Fruit fly (Drosophila melanogaster) whole organism, pupa: ENCODE data around the gene Gr61a.

Source experiments
- CG10348 ChIP-seq: fragments of 200-800 bp; sonication (Bioruptor generic); IDR thresholded peaks from 2 replicates; pipeline ENCODE4 v1.3.6; 2022; ENCODE audit warnings: missing biosample characterization, missing genetic modification characterization
- CG12605 ChIP-seq: fragments of 200-800 bp; sonication (Bioruptor generic); IDR thresholded peaks from 2 replicates; pipeline ENCODE4 v1.3.6; 2022; ENCODE audit warnings: missing biosample characterization, missing genetic modification characterization
- CG13204 ChIP-seq: fragments of 200-800 bp; sonication (Bioruptor generic); optimal IDR thresholded peaks from 2 replicates; lab custom pipeline; 2018; ENCODE audit warnings: missing biosample characterization, mild to moderate bottlenecking, missing genetic modification characterization, moderate library complexity
- CG14655 ChIP-seq: fragments of 200-800 bp; sonication (Bioruptor generic); optimal IDR thresholded peaks from 3 replicates; lab custom pipeline; 2017; ENCODE audit warnings: mild to moderate bottlenecking, missing biosample characterization, missing genetic modification reagents, missing genetic modification characterization
- CG15710 ChIP-seq: fragments of 200-800 bp; sonication (Bioruptor generic); optimal IDR thresholded peaks from 2 replicates; lab custom pipeline; 2018; ENCODE audit warnings: missing biosample characterization, mild to moderate bottlenecking, missing genetic modification characterization, moderate library complexity
- CG17806 ChIP-seq: fragments of 200-800 bp; sonication (Bioruptor generic); optimal IDR thresholded peaks from 2 replicates; lab custom pipeline; 2018; ENCODE audit warnings: missing biosample characterization, mild to moderate bottlenecking, missing genetic modification characterization, moderate library complexity
- CG32121 ChIP-seq: fragments of 200-800 bp; sonication (Bioruptor generic); IDR thresholded peaks from 2 replicates; pipeline ENCODE4 v1.3.6; 2022; ENCODE audit warnings: missing biosample characterization, missing genetic modification characterization
- CG34367 ChIP-seq: fragments of 200-800 bp; sonication (Bioruptor generic); optimal IDR thresholded peaks from 2 replicates; lab custom pipeline; 2018; ENCODE audit warnings: missing biosample characterization, mild to moderate bottlenecking, missing genetic modification characterization
- CG4496 ChIP-seq: fragments of 200-800 bp; sonication (Bioruptor generic); IDR thresholded peaks from 3 replicates; pipeline ENCODE4 v1.3.6; 2022; ENCODE audit warnings: missing biosample characterization, missing genetic modification characterization
- CG8159 ChIP-seq: fragments of 200-800 bp; sonication (Bioruptor generic); optimal IDR thresholded peaks from 3 replicates; lab custom pipeline; 2018; ENCODE audit warnings: missing biosample characterization, mild to moderate bottlenecking, missing genetic modification characterization, moderate library complexity
- CG8301 ChIP-seq: fragments of 200-800 bp; sonication (Bioruptor generic); optimal IDR thresholded peaks from 2 replicates; lab custom pipeline; 2018; ENCODE audit warnings: missing biosample characterization, mild to moderate bottlenecking, missing genetic modification characterization
- CG9948 ChIP-seq: fragments of 200-800 bp; sonication (Bioruptor generic); optimal IDR thresholded peaks from 2 replicates; lab custom pipeline; 2018; ENCODE audit warnings: missing biosample characterization, mild to moderate bottlenecking, missing genetic modification characterization, moderate library complexity
- D1 ChIP-seq: fragments of 200-800 bp; sonication (Bioruptor generic); optimal IDR thresholded peaks from 2 replicates; lab custom pipeline; 2018; ENCODE audit warnings: missing biosample characterization, mild to moderate bottlenecking, missing genetic modification characterization, moderate library complexity
- EcR ChIP-seq: fragments of 200-800 bp; sonication (Bioruptor generic); optimal IDR thresholded peaks from 3 replicates; lab custom pipeline; 2019; ENCODE audit warnings: missing biosample characterization, missing genetic modification characterization, mild to moderate bottlenecking, moderate library complexity, missing genetic modification reagents
- Ets98B ChIP-seq: fragments of 200-800 bp; sonication (Bioruptor generic); IDR thresholded peaks from 2 replicates; pipeline ENCODE4 v1.3.6; 2022; ENCODE audit warnings: missing biosample characterization, missing genetic modification characterization
- Pif1A ChIP-seq: fragments of 200-800 bp; sonication (Bioruptor generic); optimal IDR thresholded peaks from 3 replicates; lab custom pipeline; 2016; ENCODE audit warnings: missing biosample characterization, missing genetic modification characterization
- Pif1B ChIP-seq: fragments of 200-800 bp; sonication (Bioruptor generic); optimal IDR thresholded peaks from 3 replicates; lab custom pipeline; 2016; ENCODE audit warnings: missing biosample characterization, missing genetic modification characterization
- Snoo ChIP-seq: fragments of 200-800 bp; sonication (Bioruptor generic); optimal IDR thresholded peaks from 3 replicates; lab custom pipeline; 2017; ENCODE audit warnings: missing biosample characterization, mild to moderate bottlenecking, missing genetic modification characterization, inconsistent platforms
- fd96Ca ChIP-seq: fragments of 200-800 bp; sonication (Bioruptor generic); IDR thresholded peaks from 3 replicates; pipeline ENCODE4 v1.3.6; 2022; ENCODE audit warnings: missing biosample characterization, missing genetic modification characterization
- gl ChIP-seq: fragments of 200-800 bp; sonication (Bioruptor generic); optimal IDR thresholded peaks from 2 replicates; lab custom pipeline; 2018; ENCODE audit warnings: missing biosample characterization, mild to moderate bottlenecking, missing genetic modification characterization
- rn ChIP-seq: fragments of 200-800 bp; sonication (Bioruptor generic); IDR thresholded peaks from 2 replicates; pipeline ENCODE4 v1.3.6; 2022; ENCODE audit warnings: missing biosample characterization, missing genetic modification characterization

Gr61a gene

dm6 chr3L:799837-800513 lies 41.3 kb upstream of the Gr61a start:
- TF ChIP-seq Ets98B (GFP tag; lab: Robert Waterston, UW) (peak; percentile 63), CG15710 (tag; lab: Kevin White, UChicago) (peak; percentile 47), gl (no peak), CG10348 (GFP tag; lab: Robert Waterston, UW) (no peak), CG14655 (peak; percentile 71), CG13204 (no peak), Pif1B (GFP tag; lab: Kevin White, UChicago) (no peak), CG17806 (tag; lab: Kevin White, UChicago) (peak; percentile 58), Pif1A (GFP tag; lab: Kevin White, UChicago) (peak; percentile 52), CG9948 (tag; lab: Kevin White, UChicago) (peak; percentile 32), CG8159 (peak; percentile 55), CG8301 (tag; lab: Kevin White, UChicago) (peak; percentile 65), Snoo (tag; lab: Kevin White, UChicago) (peak; percentile 58), CG12605 (GFP tag; lab: Robert Waterston, UW) (peak; percentile 47; the same call in 1 of the 2 replicates), fd96Ca (GFP tag; lab: Robert Waterston, UW) (0 out of 3 replicates have a peak, but pooled peaks have one; percentile 7), CG34367 (tag; lab: Kevin White, UChicago) (peak; percentile 23), CG4496 (GFP tag; lab: Robert Waterston, UW) (peak; percentile 72; the same call in 2 of the 3 replicates), CG32121 (GFP tag; lab: Robert Waterston, UW) (peak; percentile 33; the same call in 1 of the 2 replicates), EcR (no peak), D1 (tag; lab: Kevin White, UChicago) (no peak), rn (GFP tag; lab: Robert Waterston, UW) (no peak)

DNA sequence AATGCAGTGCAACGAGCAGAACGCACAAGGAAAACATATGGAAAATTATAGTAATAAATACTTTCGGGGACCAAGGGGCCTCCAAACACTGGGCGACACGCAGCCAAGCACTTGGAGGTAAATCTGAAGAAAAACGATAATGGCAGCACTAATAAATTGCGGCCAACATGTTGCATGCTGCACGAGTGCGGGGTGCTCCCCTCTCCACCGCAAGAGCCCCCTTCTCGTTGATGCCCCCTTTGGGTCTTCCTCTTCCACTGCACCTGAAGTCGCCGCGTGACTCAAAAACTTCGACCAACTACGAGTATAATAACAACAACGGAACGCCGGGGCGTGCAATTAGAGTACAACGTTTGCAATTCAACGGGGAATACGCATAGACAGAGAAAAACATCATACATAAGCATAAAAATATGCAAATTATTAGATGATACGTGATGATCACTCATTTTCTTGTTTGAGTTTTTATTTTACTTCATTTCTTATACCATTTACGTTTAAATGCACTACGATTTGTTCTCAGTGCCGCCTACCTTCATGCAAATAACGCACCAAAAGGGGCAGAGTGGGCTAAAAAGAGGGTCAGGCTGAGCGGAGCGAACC lies 39.3 kb upstream of the Gr61a start:
- TF ChIP-seq CG4496 (GFP tag; lab: Robert Waterston, UW) (peak; percentile 81), CG17806 (tag; lab: Kevin White, UChicago) (peak; percentile 81), CG14655 (peak; percentile 78), Ets98B (GFP tag; lab: Robert Waterston, UW) (peak; percentile 74), Pif1A (GFP tag; lab: Kevin White, UChicago) (peak; percentile 37), EcR (no peak), gl (peak; percentile 43), CG8159 (peak; percentile 78), rn (GFP tag; lab: Robert Waterston, UW) (0 out of 2 replicates have a peak, but pooled peaks have one; percentile 60), CG8301 (tag; lab: Kevin White, UChicago) (peak; percentile 79), D1 (tag; lab: Kevin White, UChicago) (no peak), CG12605 (GFP tag; lab: Robert Waterston, UW) (peak; percentile 61; the same call in 1 of the 2 replicates), Pif1B (GFP tag; lab: Kevin White, UChicago) (no peak), CG32121 (GFP tag; lab: Robert Waterston, UW) (peak; percentile 77), CG34367 (tag; lab: Kevin White, UChicago) (peak; percentile 76), CG13204 (peak; percentile 24), CG15710 (tag; lab: Kevin White, UChicago) (peak; percentile 73), CG9948 (tag; lab: Kevin White, UChicago) (peak; percentile 77), fd96Ca (GFP tag; lab: Robert Waterston, UW) (peak; percentile 67; the same call in 2 of the 3 replicates), Snoo (tag; lab: Kevin White, UChicago) (peak; percentile 50), CG10348 (GFP tag; lab: Robert Waterston, UW) (no peak)
- TF ChIP-seq, all 21 proteins: peak for 17

DNA sequence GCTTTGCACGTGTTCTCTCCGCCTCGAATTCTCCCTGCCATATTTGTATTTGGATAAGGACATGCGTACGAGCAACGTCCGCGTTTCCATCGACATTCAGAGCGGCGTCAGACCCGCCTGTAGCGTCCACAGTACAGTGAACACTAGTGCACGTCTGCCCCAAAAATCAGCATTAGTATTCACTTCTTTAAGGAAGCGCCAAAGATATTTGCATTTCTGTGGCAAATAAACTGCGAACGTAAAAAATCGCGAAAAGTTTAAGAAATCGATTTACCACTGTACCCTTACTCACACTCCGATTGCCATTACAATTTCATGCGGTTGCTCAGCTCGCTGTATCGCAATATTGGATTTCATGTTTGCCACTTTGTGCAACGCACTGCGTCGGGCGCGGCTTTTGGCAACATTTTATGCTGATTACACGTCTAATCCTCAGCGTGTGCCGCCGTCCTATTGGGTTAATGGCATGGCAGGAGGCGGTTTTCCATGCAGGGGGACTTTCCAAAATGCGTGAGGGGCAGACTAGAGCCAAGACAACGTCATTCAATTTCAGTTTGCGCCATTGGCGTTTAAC lies 38.5 kb upstream of the Gr61a start:
- TF ChIP-seq CG8301 (tag; lab: Kevin White, UChicago) = peak; percentile 79
- TF ChIP-seq CG12605 (GFP tag; lab: Robert Waterston, UW) = peak; percentile 94
- TF ChIP-seq Snoo (tag; lab: Kevin White, UChicago) = peak; percentile 98
- TF ChIP-seq Ets98B (GFP tag; lab: Robert Waterston, UW) = peak; percentile 96
- TF ChIP-seq EcR = peak; percentile 34
- peak; percentile 94 for TF ChIP-seq CG34367 (tag; lab: Kevin White, UChicago)
- peak; percentile 96 for TF ChIP-seq CG15710 (tag; lab: Kevin White, UChicago)
- peak; percentile 94 for TF ChIP-seq rn (GFP tag; lab: Robert Waterston, UW)
- TF ChIP-seq Pif1B (GFP tag; lab: Kevin White, UChicago) = peak; percentile 96
- TF ChIP-seq gl = peak; percentile 89
- TF ChIP-seq CG32121 (GFP tag; lab: Robert Waterston, UW) = peak; percentile 94
- peak; percentile 94 for TF ChIP-seq Pif1A (GFP tag; lab: Kevin White, UChicago)
- TF ChIP-seq CG8159 = peak; percentile 90
- peak; percentile 92 for TF ChIP-seq CG17806 (tag; lab: Kevin White, UChicago)
- peak; percentile 88 for TF ChIP-seq CG9948 (tag; lab: Kevin White, UChicago)
- peak; percentile 84 for TF ChIP-seq CG14655
- peak; percentile 97 for TF ChIP-seq CG4496 (GFP tag; lab: Robert Waterston, UW)
- peak; percentile 92 for TF ChIP-seq CG13204
- TF ChIP-seq D1 (tag; lab: Kevin White, UChicago) = peak; percentile 24
- peak; percentile 98 for TF ChIP-seq fd96Ca (GFP tag; lab: Robert Waterston, UW)
- peak; percentile 84 for TF ChIP-seq CG10348 (GFP tag; lab: Robert Waterston, UW)

DNA sequence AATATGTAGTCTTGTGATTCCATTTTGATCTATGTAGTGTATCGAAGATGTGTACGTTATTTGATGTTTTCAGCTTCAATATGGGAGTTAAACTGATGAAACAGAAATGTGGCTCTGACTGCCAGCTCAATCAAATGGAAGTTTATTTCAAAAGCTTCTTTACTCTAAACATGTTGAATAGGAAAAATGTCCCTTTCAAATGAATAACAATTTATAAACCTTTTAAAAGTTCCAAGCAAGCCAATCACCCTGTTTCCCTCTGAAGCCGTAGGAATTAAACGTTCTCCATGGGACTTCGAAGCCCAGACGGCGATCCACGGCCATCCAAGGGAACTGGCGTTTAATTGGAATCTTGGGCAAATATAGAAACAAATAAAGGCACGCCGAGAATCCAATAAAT lies 37.3 kb upstream of the Gr61a start, which contains the start of gene CG13898:
Gene CG13898, minus strand, starts transcription at position 101 of the 400 bp plus-strand sequence.
- TF ChIP-seq fd96Ca (GFP tag; lab: Robert Waterston, UW) = no peak
- no peak for TF ChIP-seq EcR
- no peak for TF ChIP-seq CG9948 (tag; lab: Kevin White, UChicago)
- TF ChIP-seq CG10348 (GFP tag; lab: Robert Waterston, UW) = no peak
- no peak for TF ChIP-seq Pif1B (GFP tag; lab: Kevin White, UChicago)
- no peak for TF ChIP-seq CG17806 (tag; lab: Kevin White, UChicago)
- TF ChIP-seq rn (GFP tag; lab: Robert Waterston, UW) = no peak
- no peak for TF ChIP-seq CG12605 (GFP tag; lab: Robert Waterston, UW)
- TF ChIP-seq CG8159 = no peak
- TF ChIP-seq Pif1A (GFP tag; lab: Kevin White, UChicago) = no peak
- TF ChIP-seq CG15710 (tag; lab: Kevin White, UChicago) = no peak
- TF ChIP-seq CG34367 (tag; lab: Kevin White, UChicago) = no peak
- TF ChIP-seq Snoo (tag; lab: Kevin White, UChicago) = no peak
